Worm (Caenorhabditis elegans): ENCODE measurements around the gene M03B6.3.

M03B6.3 gene

DNA sequence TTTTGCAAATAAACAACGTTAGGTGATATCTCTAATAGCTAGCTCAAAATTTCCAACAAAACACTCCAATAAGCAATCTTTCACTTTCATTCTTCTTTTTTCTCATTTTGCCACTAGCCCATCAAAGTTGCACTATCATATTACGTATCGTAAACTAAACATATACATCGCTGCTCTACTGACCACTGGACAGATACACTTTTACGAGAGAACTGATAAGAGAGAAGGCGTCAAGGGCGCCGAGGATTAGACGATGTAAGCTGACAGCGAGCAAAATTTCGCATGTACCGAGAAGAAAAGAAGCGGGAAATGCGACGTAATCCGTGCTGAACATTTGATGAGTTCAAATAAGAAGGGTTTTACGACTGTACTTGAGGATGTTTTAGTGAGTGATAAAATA, 12.5 kb downstream of the M03B6.3 start:
- TF ChIP-seq ceh-14 (tag; optimal IDR thresholded peaks at IDR 0.05) (no peak), ceh-6 (GFP tag; optimal IDR thresholded peaks at IDR 0.05) (no peak), sdc-2 (tag; optimal IDR thresholded peaks at IDR 0.05) (no peak), elt-2 (tag; optimal IDR thresholded peaks at IDR 0.05) (peak; percentile 10)

DNA sequence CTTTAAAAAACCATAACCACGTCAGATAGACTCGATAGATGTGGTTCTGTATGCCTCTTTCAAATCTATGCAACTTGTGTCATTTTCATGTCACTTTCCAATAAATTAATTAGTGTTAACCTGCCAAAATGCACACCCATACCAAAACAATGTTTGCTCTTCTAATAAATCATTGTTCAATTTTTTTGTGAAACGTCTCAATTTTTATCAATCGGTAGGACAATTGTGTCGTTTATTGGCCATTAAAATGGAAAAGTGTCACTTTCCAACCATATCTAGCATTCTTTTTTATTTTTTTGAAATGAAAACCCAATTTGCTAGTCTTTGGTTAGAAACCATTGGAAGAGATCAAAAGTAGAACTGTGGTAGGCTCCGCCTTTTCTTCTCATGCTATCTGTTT, 13.7 kb downstream of the M03B6.3 start:
- TF ChIP-seq sox-2 (GFP tag; IDR thresholded peaks at IDR 0.05): no peak
- no peak for TF ChIP-seq ceh-22 (tag; optimal IDR thresholded peaks at IDR 0.05)
- no peak for TF ChIP-seq ceh-14 (tag; optimal IDR thresholded peaks at IDR 0.05)
- TF ChIP-seq pqm-1 (tag; optimal IDR thresholded peaks at IDR 0.05): no peak
- TF ChIP-seq rnt-1 (tag; optimal IDR thresholded peaks at IDR 0.05): no peak
- TF ChIP-seq hlh-15 (tag; optimal IDR thresholded peaks at IDR 0.05): no peak
- TF ChIP-seq pat-9 (tag; optimal IDR thresholded peaks at IDR 0.05): no peak

DNA sequence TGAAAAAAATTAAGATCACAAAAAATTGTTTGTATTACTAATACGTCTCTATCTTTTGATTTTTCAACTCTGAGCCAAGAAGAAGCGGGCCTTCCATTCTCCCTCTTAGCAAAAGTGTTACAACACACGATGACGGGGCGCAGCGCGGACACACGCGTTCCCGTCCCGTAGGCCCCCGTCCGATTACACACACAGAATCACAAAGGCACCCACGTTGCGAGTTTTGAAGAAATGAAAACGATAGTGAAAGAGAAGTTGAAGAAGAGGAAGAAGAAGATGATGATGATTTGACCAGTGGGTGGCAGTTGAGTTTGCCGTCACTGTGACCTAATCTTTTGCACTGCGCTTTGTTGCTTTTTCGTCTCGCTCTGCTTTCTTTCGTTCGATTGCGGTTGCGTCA, 18.1 kb downstream of the M03B6.3 start:
- TF ChIP-seq hlh-8 (tag; optimal IDR thresholded peaks at IDR 0.05) (no peak), eyg-1 (tag; optimal IDR thresholded peaks at IDR 0.05) (no peak), dmd-4 (tag; optimal IDR thresholded peaks at IDR 0.05; ENCODE audit: borderline replicate concordance) (no peak), ahr-1 (tag; optimal IDR thresholded peaks at IDR 0.05) (no peak), ceh-6 (GFP tag; optimal IDR thresholded peaks at IDR 0.05) (no peak), nfya-1 (tag; optimal IDR thresholded peaks at IDR 0.05) (no peak), ets-4 (tag; optimal IDR thresholded peaks at IDR 0.05) (no peak), hlh-15 (tag; optimal IDR thresholded peaks at IDR 0.05) (no peak), rnt-1 (tag; optimal IDR thresholded peaks at IDR 0.05) (no peak), ama-1 (optimal IDR thresholded peaks at IDR 0.05) (no peak), pqm-1 (tag; optimal IDR thresholded peaks at IDR 0.05) (no peak), che-1 (tag; optimal IDR thresholded peaks at IDR 0.05) (no peak), T23F11.4 (GFP tag; optimal IDR thresholded peaks at IDR 0.05) (no peak), nhr-11 (tag; optimal IDR thresholded peaks at IDR 0.05) (no peak), unc-42 (tag; optimal IDR thresholded peaks at IDR 0.05) (no peak), K09A11.1 (tag; optimal IDR thresholded peaks at IDR 0.05; ENCODE audit: insufficient read depth) (no peak), C08G9.2 (tag; optimal IDR thresholded peaks at IDR 0.05) (no peak)

DNA sequence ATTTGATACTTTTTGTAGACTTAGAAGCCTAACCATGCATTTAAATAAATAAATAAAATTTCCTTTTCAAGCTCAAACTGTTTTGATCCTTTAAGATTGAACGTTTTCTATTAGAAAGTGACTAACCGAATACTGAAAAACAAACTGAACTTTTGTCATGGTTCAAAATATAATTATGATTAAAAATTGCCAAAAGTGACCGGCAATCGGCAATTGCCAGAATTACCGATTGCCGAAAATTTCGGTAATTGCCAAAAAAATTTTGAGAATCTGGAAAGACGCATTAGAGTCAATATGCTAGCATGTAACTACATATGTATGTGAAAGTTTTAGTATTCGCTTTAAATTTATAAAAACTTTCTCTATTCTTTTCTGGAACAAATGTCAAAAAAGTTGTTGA, 20.4 kb downstream of the M03B6.3 start, which contains the start of gene M03B6.5:
TSS of gene M03B6.5 (plus strand) at position 301 of the 400 bp plus-strand sequence.
- no peak for TF ChIP-seq hlh-15 (tag; optimal IDR thresholded peaks at IDR 0.05)
- TF ChIP-seq lin-11 (tag; optimal IDR thresholded peaks at IDR 0.05): no peak
- no peak for TF ChIP-seq pqm-1 (tag; optimal IDR thresholded peaks at IDR 0.05)
- no peak for TF ChIP-seq syd-9 (tag; optimal IDR thresholded peaks at IDR 0.05)
- TF ChIP-seq fax-1 (tag; optimal IDR thresholded peaks at IDR 0.05): no peak
- TF ChIP-seq dve-1 (tag; optimal IDR thresholded peaks at IDR 0.05): no peak
- TF ChIP-seq pax-1 (tag; optimal IDR thresholded peaks at IDR 0.05): no peak
- no peak for TF ChIP-seq T23F11.4 (GFP tag; optimal IDR thresholded peaks at IDR 0.05)
- TF ChIP-seq pha-2 (tag; optimal IDR thresholded peaks at IDR 0.05): no peak
- TF ChIP-seq ztf-16 (tag; optimal IDR thresholded peaks at IDR 0.05): no peak
- TF ChIP-seq mec-3 (tag; optimal IDR thresholded peaks at IDR 0.05; ENCODE audit: borderline replicate concordance): no peak

DNA sequence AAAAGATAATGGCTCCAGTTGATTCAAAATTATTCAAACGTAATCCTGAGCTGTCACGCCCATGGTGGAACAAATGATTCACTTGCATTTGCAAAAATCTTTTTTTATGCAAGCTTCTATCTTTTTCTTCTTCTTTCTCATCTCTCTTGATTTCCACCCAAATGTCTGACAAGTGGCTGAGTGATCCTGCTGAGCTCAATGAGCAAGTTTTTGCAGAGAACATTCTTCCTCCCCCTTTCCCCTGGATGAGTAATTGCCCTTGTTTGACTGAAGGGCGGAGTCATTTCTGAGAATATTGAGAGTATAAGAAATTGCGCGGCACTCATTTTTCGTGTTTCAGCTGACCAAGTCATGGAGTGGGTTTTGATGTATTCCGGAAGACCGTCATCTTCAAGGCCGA, 22.8 kb downstream of the M03B6.3 start, which contains the start of gene M03B6.1:
TSS of gene M03B6.1 (plus strand) at position 334 of the 400 bp plus-strand sequence.
- TF ChIP-seq ceh-14 (tag; optimal IDR thresholded peaks at IDR 0.05): no peak
- TF ChIP-seq K09A11.1 (tag; optimal IDR thresholded peaks at IDR 0.05; ENCODE audit: insufficient read depth): no peak

DNA sequence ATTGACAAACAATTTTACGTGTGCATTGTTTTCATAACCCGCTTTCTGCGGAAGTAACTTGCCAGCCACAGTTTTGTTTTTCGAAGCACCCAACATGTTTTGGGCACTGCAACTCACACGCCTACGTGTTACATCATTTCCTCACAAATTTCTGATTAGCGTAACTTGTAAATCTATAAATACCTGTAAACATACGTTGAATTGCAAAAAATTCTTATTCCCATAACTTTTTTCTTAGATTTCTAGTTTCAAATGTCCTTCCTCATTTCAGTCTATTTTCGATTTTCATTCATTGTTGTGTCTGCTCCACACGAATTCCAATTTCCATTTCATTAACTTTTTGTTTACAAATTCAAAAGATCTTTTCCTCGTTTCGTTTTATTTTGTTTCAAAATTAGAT, 23.8 kb downstream of the M03B6.3 start:
- TF ChIP-seq npax-4 (tag; optimal IDR thresholded peaks at IDR 0.05) (no peak), pax-1 (tag; optimal IDR thresholded peaks at IDR 0.05) (no peak), T23F11.4 (GFP tag; optimal IDR thresholded peaks at IDR 0.05) (no peak), fkh-10 (GFP tag; optimal IDR thresholded peaks at IDR 0.05) (no peak), mec-3 (tag; optimal IDR thresholded peaks at IDR 0.05; ENCODE audit: borderline replicate concordance) (no peak), ceh-34 (tag; optimal IDR thresholded peaks at IDR 0.05) (no peak), ceh-48 (tag; optimal IDR thresholded peaks at IDR 0.05) (no peak), sox-2 (GFP tag; IDR thresholded peaks at IDR 0.05) (no peak), elt-2 (tag; optimal IDR thresholded peaks at IDR 0.05) (no peak), ref-2 (tag; optimal IDR thresholded peaks at IDR 0.05) (no peak), ceh-24 (tag; optimal IDR thresholded peaks at IDR 0.05) (no peak), sox-4 (tag; optimal IDR thresholded peaks at IDR 0.05) (no peak)

Data from whole organism, late embryonic.